Fruit fly (Drosophila melanogaster) whole organism, embryonic: ENCODE data around the gene CG43054.
A peak's percentile ranks its signal among the peaks of the same experiment; 100 is the strongest.

Experiments
- ATbp ChIP-seq: fragments of 200-800 bp; sonication (Bioruptor generic); optimal IDR thresholded peaks from 2 replicates; lab custom pipeline; 2017; ENCODE audit warnings: missing biosample characterization, mild to moderate bottlenecking, missing genetic modification characterization, missing genetic modification reagents
- Atf3 ChIP-seq: fragments of 200-800 bp; sonication (Bioruptor generic); optimal IDR thresholded peaks from 3 replicates; lab custom pipeline; 2016; ENCODE audit warnings: missing biosample characterization, missing genetic modification characterization
- Bdp1 ChIP-seq: fragments of 200-800 bp; sonication (Bioruptor generic); optimal IDR thresholded peaks from 3 replicates; lab custom pipeline; 2016; ENCODE audit warnings: missing biosample characterization, missing genetic modification characterization
- CG10147 ChIP-seq: fragments of 200-800 bp; sonication (Bioruptor generic); optimal IDR thresholded peaks from 2 replicates; lab custom pipeline; 2019; ENCODE audit warnings: missing biosample characterization, mild to moderate bottlenecking, missing genetic modification characterization, moderate library complexity
- CG12104 ChIP-seq: fragments of 200-800 bp; sonication (Bioruptor generic); optimal IDR thresholded peaks from 3 replicates; lab custom pipeline; 2016; ENCODE audit warnings: missing biosample characterization, missing genetic modification characterization
- CG15514 ChIP-seq: fragments of 200-800 bp; sonication (Bioruptor generic); optimal IDR thresholded peaks from 3 replicates; lab custom pipeline; 2017; ENCODE audit warnings: missing biosample characterization, missing genetic modification characterization, mild to moderate bottlenecking, moderate library complexity, missing genetic modification reagents
- CG17359 ChIP-seq: fragments of 200-800 bp; sonication (Bioruptor generic); optimal IDR thresholded peaks from 3 replicates; lab custom pipeline; 2018; ENCODE audit warnings: missing biosample characterization, mild to moderate bottlenecking, missing genetic modification characterization, moderate library complexity
- CG17612 ChIP-seq: fragments of 200-800 bp; sonication (Bioruptor generic); IDR thresholded peaks from 2 replicates; pipeline ENCODE4 v1.3.6; 2022; ENCODE audit warnings: missing biosample characterization, missing genetic modification characterization
- CG2889 ChIP-seq: fragments of 200-800 bp; sonication (Bioruptor generic); IDR thresholded peaks from 3 replicates; pipeline ENCODE4 v1.3.6; 2022; ENCODE audit warnings: missing biosample characterization, missing genetic modification characterization
- CG31388 ChIP-seq: fragments of 200-800 bp; sonication (Bioruptor generic); optimal IDR thresholded peaks from 2 replicates; lab custom pipeline; 2016; ENCODE audit warnings: missing biosample characterization, missing genetic modification characterization
- CG34422 ChIP-seq: fragments of 200-800 bp; sonication (Bioruptor generic); IDR thresholded peaks from 3 replicates; pipeline ENCODE4 v1.3.6; 2022; ENCODE audit warnings: missing biosample characterization, missing genetic modification characterization
- CG4820 ChIP-seq: fragments of 200-800 bp; sonication (Bioruptor generic); optimal IDR thresholded peaks from 3 replicates; lab custom pipeline; 2016; ENCODE audit warnings: missing biosample characterization, missing genetic modification characterization
- CG6254 ChIP-seq: fragments of 200-800 bp; sonication (Bioruptor generic); optimal IDR thresholded peaks from 3 replicates; lab custom pipeline; 2017; ENCODE audit warnings: mild to moderate bottlenecking, missing biosample characterization, missing genetic modification reagents, missing genetic modification characterization
- CG6689 ChIP-seq: fragments of 200-800 bp; sonication (Bioruptor generic); IDR thresholded peaks from 2 replicates; pipeline ENCODE4 v1.3.6; 2022; ENCODE audit warnings: missing biosample characterization, missing genetic modification characterization
- CG7928 ChIP-seq: fragments of 200-800 bp; sonication (Bioruptor generic); optimal IDR thresholded peaks from 2 replicates; lab custom pipeline; 2017; ENCODE audit warnings: missing biosample characterization, mild to moderate bottlenecking, missing genetic modification characterization
- CG8290 ChIP-seq, 3 experiments: fragments of 200-800 bp; sonication (Bioruptor generic); optimal IDR thresholded peaks; 2 replicates each; lab custom pipeline; 2016 to 2019; ENCODE audit warnings: missing biosample characterization in 3 of 3, missing genetic modification characterization in 3 of 3, mild to moderate bottlenecking in 2 of 3, moderate library complexity in 1 of 3
- CG8944 ChIP-seq: fragments of 200-800 bp; sonication (Bioruptor generic); optimal IDR thresholded peaks from 3 replicates; lab custom pipeline; 2016; ENCODE audit warnings: missing biosample characterization, missing genetic modification characterization
- CG9215 ChIP-seq: fragments of 200-800 bp; sonication (Bioruptor generic); IDR thresholded peaks from 2 replicates; pipeline ENCODE4 v1.3.6; 2022; ENCODE audit warnings: missing biosample characterization, missing genetic modification characterization
- Dad ChIP-seq: fragments of 200-800 bp; sonication (Bioruptor generic); optimal IDR thresholded peaks from 3 replicates; lab custom pipeline; 2016; ENCODE audit warnings: missing biosample characterization, missing genetic modification characterization
- Gsc ChIP-seq: fragments of 200-800 bp; sonication (Bioruptor generic); IDR thresholded peaks from 2 replicates; pipeline ENCODE4 v1.3.6; 2022; ENCODE audit warnings: missing biosample characterization, missing genetic modification characterization
- HHEX ChIP-seq: fragments of 200-800 bp; sonication (Bioruptor generic); optimal IDR thresholded peaks from 3 replicates; lab custom pipeline; 2017; ENCODE audit warnings: missing biosample characterization, mild to moderate bottlenecking, missing genetic modification characterization, missing genetic modification reagents
- Lpt ChIP-seq: fragments of >200 bp; optimal IDR thresholded peaks from 2 replicates; lab custom pipeline; 2018; ENCODE audit warnings: missing biosample characterization, missing genetic modification characterization
- MBD-R2 ChIP-seq: fragments of 200-800 bp; sonication (Bioruptor generic); IDR thresholded peaks from 2 replicates; pipeline ENCODE4 v1.3.6; 2022; ENCODE audit warnings: missing biosample characterization, missing genetic modification characterization
- Mes4 ChIP-seq: fragments of 200-800 bp; sonication (Bioruptor generic); optimal IDR thresholded peaks from 2 replicates; lab custom pipeline; 2016; ENCODE audit warnings: missing biosample characterization, missing genetic modification characterization
- NFAT ChIP-seq: fragments of 200-800 bp; sonication (Bioruptor generic); IDR thresholded peaks from 2 replicates; pipeline ENCODE4 v1.3.6; 2022; ENCODE audit warnings: missing biosample characterization, missing genetic modification characterization
- Vsx1 ChIP-seq: fragments of 200-800 bp; sonication (Bioruptor generic); optimal IDR thresholded peaks from 2 replicates; lab custom pipeline; 2017; ENCODE audit warnings: missing biosample characterization, mild to moderate bottlenecking, missing genetic modification characterization, missing genetic modification reagents
- bab2 ChIP-seq: fragments of 200-800 bp; sonication (Bioruptor generic); optimal IDR thresholded peaks from 2 replicates; lab custom pipeline; 2016; ENCODE audit warnings: missing biosample characterization, missing genetic modification characterization
- bbx ChIP-seq: fragments of 200-800 bp; sonication (Bioruptor generic); IDR thresholded peaks from 2 replicates; pipeline ENCODE4 v1.3.6; 2022; ENCODE audit warnings: missing biosample characterization, missing genetic modification characterization; ENCODE audit not compliant: partially characterized antibody
- caup ChIP-seq: fragments of 200-800 bp; sonication (Bioruptor generic); optimal IDR thresholded peaks from 3 replicates; lab custom pipeline; 2017; ENCODE audit warnings: missing biosample characterization, mild to moderate bottlenecking, missing genetic modification characterization, moderate library complexity; ENCODE audit not compliant: severe bottlenecking
- da ChIP-seq: fragments of 200-800 bp; sonication (Bioruptor generic); optimal IDR thresholded peaks from 2 replicates; lab custom pipeline; 2016; ENCODE audit warnings: missing biosample characterization, missing genetic modification characterization
- danr ChIP-seq: fragments of 200-800 bp; sonication (Bioruptor generic); IDR thresholded peaks from 2 replicates; pipeline ENCODE4 v1.3.6; 2022; ENCODE audit warnings: missing biosample characterization, missing genetic modification characterization
- esg ChIP-seq: fragments of 200-800 bp; sonication (Bioruptor generic); conservative IDR thresholded peaks from 2 replicates; pipeline ENCODE4 v1.3.6; 2022; ENCODE audit warnings: missing biosample characterization, missing genetic modification characterization
- ftz-f1 ChIP-seq: fragments of 200-800 bp; sonication (Bioruptor generic); optimal IDR thresholded peaks from 2 replicates; lab custom pipeline; 2016; ENCODE audit warnings: missing biosample characterization, missing genetic modification characterization
- gem ChIP-seq: fragments of 200-800 bp; sonication (Bioruptor generic); optimal IDR thresholded peaks from 2 replicates; lab custom pipeline; 2019; ENCODE audit warnings: missing biosample characterization, mild to moderate bottlenecking, missing genetic modification characterization, moderate library complexity
- hb ChIP-seq: fragments of 200-800 bp; sonication (Bioruptor generic); IDR thresholded peaks from 3 replicates; pipeline ENCODE4 v1.3.6; 2022; ENCODE audit warnings: missing biosample characterization, missing genetic modification characterization; ENCODE audit not compliant: partially characterized antibody
- hbn ChIP-seq: fragments of 200-800 bp; sonication (Bioruptor generic); IDR thresholded peaks from 2 replicates; pipeline ENCODE4 v1.3.6; 2022; ENCODE audit warnings: missing biosample characterization, missing genetic modification characterization; ENCODE audit not compliant: partially characterized antibody
- ind ChIP-seq: fragments of 200-800 bp; sonication (Bioruptor generic); optimal IDR thresholded peaks from 3 replicates; lab custom pipeline; 2016; ENCODE audit warnings: missing biosample characterization, missing genetic modification characterization
- lbe ChIP-seq: fragments of 200-800 bp; sonication (Bioruptor generic); optimal IDR thresholded peaks from 2 replicates; lab custom pipeline; 2016; ENCODE audit warnings: missing biosample characterization, mild to moderate bottlenecking, missing genetic modification characterization
- mld ChIP-seq: fragments of 200-800 bp; sonication (Bioruptor generic); IDR thresholded peaks from 3 replicates; pipeline ENCODE4 v1.3.6; 2022; ENCODE audit warnings: missing biosample characterization, missing genetic modification characterization; ENCODE audit not compliant: partially characterized antibody
- oc ChIP-seq: fragments of 200-800 bp; sonication (Bioruptor generic); optimal IDR thresholded peaks from 2 replicates; lab custom pipeline; 2018; ENCODE audit warnings: missing biosample characterization, mild to moderate bottlenecking, missing genetic modification characterization, moderate library complexity
- onecut ChIP-seq: fragments of 200-800 bp; sonication (Bioruptor generic); IDR thresholded peaks from 2 replicates; pipeline ENCODE4 v1.3.6; 2022; ENCODE audit warnings: missing biosample characterization, missing genetic modification characterization
- otp ChIP-seq: fragments of 200-800 bp; sonication (Bioruptor generic); IDR thresholded peaks from 3 replicates; pipeline ENCODE4, ENCODE4 v1.3.6; 2022; ENCODE audit warnings: missing biosample characterization, missing genetic modification characterization
- ranshi ChIP-seq: fragments of 200-800 bp; sonication (Bioruptor generic); IDR thresholded peaks from 2 replicates; pipeline ENCODE4 v1.3.6; 2022; ENCODE audit warnings: missing biosample characterization, missing genetic modification characterization
- run ChIP-seq: fragments of 200-800 bp; sonication (Bioruptor generic); optimal IDR thresholded peaks from 3 replicates; lab custom pipeline; 2018; ENCODE audit warnings: missing biosample characterization, mild to moderate bottlenecking, missing genetic modification characterization
- slbo ChIP-seq: fragments of 200-800 bp; sonication (Bioruptor generic); IDR thresholded peaks from 2 replicates; pipeline ENCODE4 v1.3.6; 2022; ENCODE audit warnings: missing biosample characterization, missing genetic modification characterization
- sna ChIP-seq: fragments of 200-800 bp; sonication (Bioruptor generic); IDR thresholded peaks from 2 replicates; pipeline ENCODE4 v1.3.6; 2022; ENCODE audit warnings: missing biosample characterization, missing genetic modification characterization; ENCODE audit not compliant: partially characterized antibody
- sqz ChIP-seq: fragments of 200-800 bp; sonication (Bioruptor generic); optimal IDR thresholded peaks from 3 replicates; lab custom pipeline; 2018; ENCODE audit warnings: missing biosample characterization, mild to moderate bottlenecking, missing genetic modification characterization
- ssp ChIP-seq: fragments of 200-800 bp; sonication (Bioruptor generic); IDR thresholded peaks from 2 replicates; pipeline ENCODE4 v1.3.6; 2022; ENCODE audit warnings: missing biosample characterization, missing genetic modification characterization
- sug ChIP-seq: fragments of 200-800 bp; optimal IDR thresholded peaks from 2 replicates; lab custom pipeline; 2019; ENCODE audit warnings: missing biosample characterization, mild to moderate bottlenecking, missing genetic modification characterization, moderate library complexity
- tgo ChIP-seq: fragments of 200-800 bp; sonication (Bioruptor generic); IDR thresholded peaks from 3 replicates; pipeline ENCODE4 v1.3.6; 2022; ENCODE audit warnings: missing biosample characterization, missing genetic modification characterization
- zen2 ChIP-seq: fragments of 200-800 bp; sonication (Bioruptor generic); IDR thresholded peaks from 3 replicates; pipeline ENCODE4 v1.3.6; 2022; ENCODE audit warnings: missing biosample characterization, missing genetic modification characterization; ENCODE audit not compliant: partially characterized antibody

Gene CG43054

dm6 chr2L:17582994-17583393 is 44.7 kb upstream of the CG43054 start (continued):
- TF ChIP-seq CG10147 (GFP tag; lab: Kevin White, UChicago) (peak; percentile 5), onecut (GFP tag; lab: Robert Waterston, UW) (peak; percentile 22; the same call in 1 of the 2 replicates), CG2889 (GFP tag; lab: Robert Waterston, UW) (no peak), ind (GFP tag; lab: Kevin White, UChicago) (no peak), oc (tag; lab: Kevin White, UChicago) (peak; percentile 68), MBD-R2 (GFP tag; lab: Robert Waterston, UW) (no peak), otp (0 out of 3 replicates have a peak, but pooled peaks have one; percentile 19), esg (GFP tag; lab: Robert Waterston, UW) (no peak), run (no peak), CG9215 (GFP tag; lab: Robert Waterston, UW) (no peak), CG6689 (GFP tag; lab: Robert Waterston, UW) (no peak), sna (GFP tag; lab: Robert Waterston, UW) (no peak), CG8944 (GFP tag; lab: Kevin White, UChicago) (peak; percentile 19), sug (tag; lab: Kevin White, UChicago) (no peak), CG8290 (GFP tag; optimal IDR thresholded peaks at IDR 0.05; lab: Kevin White, UChicago) (no peak), CG8290 (tag; optimal IDR thresholded peaks at IDR 0.05; lab: Kevin White, UChicago) (peak in 1 of 2 experiments; percentile 37), Gsc (GFP tag; lab: Robert Waterston, UW) (no peak), danr (GFP tag; lab: Robert Waterston, UW) (no peak), Vsx1 (no peak), ftz-f1 (GFP tag; lab: Kevin White, UChicago) (no peak), ssp (GFP tag; lab: Robert Waterston, UW) (no peak), bbx (no peak), slbo (GFP tag; lab: Robert Waterston, UW) (0 out of 2 replicates have a peak, but pooled peaks have one; percentile 8), CG7928 (GFP tag; lab: Kevin White, UChicago) (no peak), CG15514 (GFP tag; lab: Kevin White, UChicago) (no peak), da (no peak), Lpt (GFP tag; lab: Kevin White, UChicago) (no peak), hbn (no peak), CG17612 (GFP tag; lab: Robert Waterston, UW) (no peak), Dad (GFP tag; lab: Kevin White, UChicago) (no peak), HHEX (no peak), CG17359 (tag; lab: Kevin White, UChicago) (no peak), CG6254 (GFP tag; lab: Kevin White, UChicago) (no peak), lbe (GFP tag; lab: Kevin White, UChicago) (no peak), CG31388 (GFP tag; lab: Kevin White, UChicago) (no peak), CG34422 (GFP tag; lab: Robert Waterston, UW) (no peak), mld (no peak), zen2 (GFP tag; lab: Robert Waterston, UW) (no peak), gem (peak; percentile 77), ATbp (GFP tag; lab: Kevin White, UChicago) (peak; percentile 58), CG12104 (no peak), hb (GFP tag; lab: Robert Waterston, UW) (no peak), Bdp1 (GFP tag; lab: Kevin White, UChicago) (no peak), sqz (GFP tag; lab: Kevin White, UChicago) (no peak), ranshi (GFP tag; lab: Robert Waterston, UW) (no peak), Atf3 (no peak), Mes4 (GFP tag; lab: Kevin White, UChicago) (no peak), tgo (no peak; the same call in 2 of the 3 replicates), bab2 (GFP tag; lab: Kevin White, UChicago) (peak; percentile 13), caup (peak; percentile 3), NFAT (GFP tag; lab: Robert Waterston, UW) (no peak), CG4820 (GFP tag; lab: Kevin White, UChicago) (peak; percentile 38)
